Fruit fly (Drosophila melanogaster): ENCODE results near the gene RpS3A.
A peak's percentile ranks its signal among the peaks of the same experiment; 100 is the strongest.

RpS3A gene

DNA sequence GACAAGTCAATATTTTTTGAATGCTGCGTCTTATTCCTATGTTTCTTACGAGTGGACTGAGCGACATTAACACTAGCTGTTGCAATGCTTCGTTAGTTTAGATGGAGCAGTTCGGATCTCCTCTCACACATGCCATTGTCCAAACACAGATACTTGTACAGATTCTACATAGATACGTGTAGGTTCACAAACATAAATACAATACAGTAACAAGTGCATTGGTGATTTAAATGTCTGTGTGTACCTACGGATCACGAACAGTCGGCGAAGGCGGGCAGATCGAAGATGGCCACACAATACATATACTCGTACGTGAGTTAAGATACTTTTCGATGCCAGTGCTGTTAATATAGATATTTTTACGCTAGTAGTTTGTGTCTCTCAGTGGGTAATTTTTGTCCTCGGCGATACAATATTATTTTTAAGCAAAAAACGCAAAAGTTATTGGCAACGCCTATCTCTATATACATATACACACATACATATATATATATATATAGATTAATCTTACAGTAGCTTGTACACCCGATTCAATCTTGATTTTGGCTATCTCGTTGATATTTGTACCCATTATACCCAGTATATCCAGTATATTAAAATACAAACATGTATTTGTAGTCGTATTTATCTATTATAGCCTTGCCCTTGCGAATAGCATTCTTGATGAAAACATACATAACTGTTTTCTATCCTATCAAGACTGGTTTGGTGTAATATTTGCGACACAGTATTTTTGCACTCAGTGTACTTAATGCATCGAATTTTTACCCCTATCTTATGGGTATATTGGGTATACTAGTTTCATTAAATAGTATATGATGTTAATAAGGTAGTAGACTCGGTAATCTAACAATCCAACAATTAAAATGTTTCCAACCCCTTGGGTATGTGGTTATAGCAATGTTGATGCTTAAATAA lies 10.5 kb downstream of the RpS3A start, which contains the start of gene ci (continued):
- TF ChIP-seq cato (GFP tag; optimal IDR thresholded peaks at IDR 0.05; ENCODE audit: borderline replicate concordance) (no peak), CG42726 (GFP tag; IDR thresholded peaks at IDR 0.05; ENCODE audit: partially characterized antibody) (no peak), wdn (GFP tag; IDR thresholded peaks at IDR 0.05) (no peak), Hr51 (GFP tag; optimal IDR thresholded peaks at IDR 0.05) (no peak), CG4360 (GFP tag; IDR thresholded peaks at IDR 0.05) (no peak), CG3281 (GFP tag; optimal IDR thresholded peaks at IDR 0.05) (no peak), CG17361 (GFP tag; IDR thresholded peaks at IDR 0.05) (peak; percentile 9; the same call in 1 of the 3 replicates), CG12744 (GFP tag; optimal IDR thresholded peaks at IDR 0.05) (no peak), chm (GFP tag; IDR thresholded peaks at IDR 0.05) (peak; percentile 73; the same call in 1 of the 2 replicates), Max (GFP tag; optimal IDR thresholded peaks at IDR 0.05) (no peak), CG31441 (GFP tag; IDR thresholded peaks at IDR 0.05) (no peak), CG17802 (tag; optimal IDR thresholded peaks at IDR 0.05) (no peak), Ravus (GFP tag; IDR thresholded peaks at IDR 0.05) (no peak), fd96Cb (tag; optimal IDR thresholded peaks at IDR 0.05) (no peak), CG13287 (GFP tag; IDR thresholded peaks at IDR 0.05; ENCODE audit: partially characterized antibody) (no peak; the same call in 1 of the 2 replicates), Oli (tag; optimal IDR thresholded peaks at IDR 0.05) (no peak), Ada2b (GFP tag; IDR thresholded peaks at IDR 0.05) (no peak), chinmo (GFP tag; IDR thresholded peaks at IDR 0.05; ENCODE audit: partially characterized antibody) (peak; percentile 100; the same call in 2 of the 4 replicates), dati (GFP tag; IDR thresholded peaks at IDR 0.05) (no peak), CG8765 (GFP tag; IDR thresholded peaks at IDR 0.05) (no peak), HHEX (GFP tag; optimal IDR thresholded peaks at IDR 0.05) (no peak), CG7271 (tag; optimal IDR thresholded peaks at IDR 0.05) (peak; percentile 61), odd (GFP tag; optimal IDR thresholded peaks at IDR 0.05) (no peak), CG7745 (tag; optimal IDR thresholded peaks at IDR 0.05) (peak; percentile 35), Camta (GFP tag; optimal IDR thresholded peaks at IDR 0.05) (no peak), CG1024 (GFP tag; IDR thresholded peaks at IDR 0.05) (no peak), Trl (optimal IDR thresholded peaks at IDR 0.05) (peak in 1 of 2 experiments; percentile 12), Trl (GFP tag; optimal IDR thresholded peaks at IDR 0.05) (no peak), CG9727 (GFP tag; optimal IDR thresholded peaks at IDR 0.05) (no peak), Usf (GFP tag; optimal IDR thresholded peaks at IDR 0.05) (no peak), gcm2 (GFP tag; optimal IDR thresholded peaks at IDR 0.05) (no peak), Doc3 (GFP tag; IDR thresholded peaks at IDR 0.05; ENCODE audit: partially characterized antibody) (no peak), CTCF (GFP tag; optimal IDR thresholded peaks at IDR 0.05) (no peak), insv (GFP tag; optimal IDR thresholded peaks at IDR 0.05) (no peak), Lpt (GFP tag; optimal IDR thresholded peaks at IDR 0.05) (no peak), ttk (GFP tag; IDR thresholded peaks at IDR 0.05) (no peak), CG34376 (GFP tag; optimal IDR thresholded peaks at IDR 0.05) (peak; percentile 94), hbn (GFP tag; IDR thresholded peaks at IDR 0.05; ENCODE audit: partially characterized antibody) (no peak), CG3407 (GFP tag; optimal IDR thresholded peaks at IDR 0.05) (no peak), HmgZ (tag; optimal IDR thresholded peaks at IDR 0.05) (peak; percentile 66), dysf (GFP tag; IDR thresholded peaks at IDR 0.05) (no peak), Chrac-16 (GFP tag; optimal IDR thresholded peaks at IDR 0.05) (no peak), CG9609 (GFP tag; optimal IDR thresholded peaks at IDR 0.05) (no peak)

All from whole organism, embryonic.